Worm (Caenorhabditis elegans): Measurements from ENCODE around the gene C17B7.3.

DNA sequence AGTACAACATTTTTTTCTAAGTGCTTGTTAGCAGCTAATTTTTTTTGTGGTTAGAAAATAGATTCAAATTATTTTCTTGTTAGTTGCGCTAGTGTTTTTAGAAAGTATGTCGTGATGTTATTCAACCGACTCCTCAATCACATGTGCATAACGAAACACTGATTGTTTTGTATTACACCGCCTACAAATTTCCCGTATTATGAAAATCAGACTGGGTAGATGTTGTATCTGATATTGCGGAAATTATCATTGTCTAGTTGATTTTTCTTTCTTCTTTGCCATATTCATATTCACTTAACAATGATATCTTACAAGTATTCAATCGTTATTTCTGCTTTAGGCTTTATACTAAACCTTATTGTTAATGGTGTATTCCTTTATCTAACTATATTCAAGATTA, 8.7 kb downstream of the C17B7.3 start, which contains the start of gene str-63:
- TF ChIP-seq unc-130 (GFP tag; optimal IDR thresholded peaks at IDR 0.05) (no peak), K11D2.4 (GFP tag; IDR thresholded peaks at IDR 0.05) (no peak), ceh-58 (GFP tag; IDR thresholded peaks at IDR 0.05) (no peak), snpc-4 (GFP tag; optimal IDR thresholded peaks at IDR 0.05) (no peak), snpc-4 (tag; optimal IDR thresholded peaks at IDR 0.05) (no peak), zim-3 (tag; optimal IDR thresholded peaks at IDR 0.05) (no peak)

Data from whole organism, young adult.